Worm (Caenorhabditis elegans) whole organism, L1 larva: Measurements from ENCODE around the gene gsnl-1.

Experiments used
- C16A3.4 ChIP-seq: fragments of 150-350 bp; optimal IDR thresholded peaks from 2 replicates; lab custom pipeline; 2014; ENCODE audit warnings: missing biosample characterization, missing genetic modification characterization
- ceh-8 ChIP-seq: fragments of 200-800 bp; sonication (Bioruptor generic); optimal IDR thresholded peaks from 2 replicates; lab custom pipeline; 2018; ENCODE audit warnings: mild to moderate bottlenecking, missing genetic modification characterization, moderate library complexity, missing compliant biosample characterization
- dsc-1 ChIP-seq: sonication (generic microtip); optimal IDR thresholded peaks from 2 replicates; lab custom pipeline; 2016; ENCODE audit warnings: mild to moderate bottlenecking, missing genetic modification characterization, missing compliant biosample characterization
- efl-1 ChIP-seq, 4 experiments: fragments of 150-350 bp; optimal IDR thresholded peaks in 3 of 4; peaks in 1 of 4; 1 replicate in 1 of 4; 2 replicates in 3 of 4; lab custom pipeline; 2014; ENCODE audit warnings: missing biosample characterization in 2 of 4, missing genetic modification characterization in 2 of 4, missing genetic modification reagents in 2 of 4
- fos-1 ChIP-seq: fragments of 150-350 bp; optimal IDR thresholded peaks from 2 replicates; lab custom pipeline; 2014; ENCODE audit warnings: missing biosample characterization, missing genetic modification characterization
- lin-39 ChIP-seq: fragments of 150-350 bp; optimal IDR thresholded peaks from 2 replicates; lab custom pipeline; 2014; ENCODE audit warnings: missing biosample characterization, missing genetic modification reagents, missing genetic modification characterization
- mep-1 ChIP-seq: fragments of 150-350 bp; optimal IDR thresholded peaks from 2 replicates; lab custom pipeline; 2014; ENCODE audit warnings: missing biosample characterization, missing genetic modification characterization
- nhr-20 ChIP-seq: sonication (generic microtip); optimal IDR thresholded peaks from 2 replicates; lab custom pipeline; 2016; ENCODE audit warnings: mild to moderate bottlenecking, missing genetic modification characterization, missing compliant biosample characterization
- nhr-76 ChIP-seq: sonication (generic microtip); optimal IDR thresholded peaks from 2 replicates; lab custom pipeline; 2017; ENCODE audit warnings: missing biosample characterization, missing genetic modification characterization
- nhr-84 ChIP-seq: sonication (generic microtip); optimal IDR thresholded peaks from 2 replicates; lab custom pipeline; 2017; ENCODE audit warnings: missing biosample characterization, missing genetic modification characterization
- nhr-85 ChIP-seq: sonication (generic microtip); peaks from one replicate; lab custom pipeline; 2016; ENCODE audit warnings: missing genetic modification characterization, inconsistent platforms, missing compliant biosample characterization
- skn-1 ChIP-seq: fragments of 150-350 bp; optimal IDR thresholded peaks from 2 replicates; lab custom pipeline; 2014; ENCODE audit warnings: missing biosample characterization, missing genetic modification characterization
- snu-23 ChIP-seq: sonication (generic microtip); optimal IDR thresholded peaks from 2 replicates; lab custom pipeline; 2016; ENCODE audit warnings: missing genetic modification characterization, missing compliant biosample characterization
- xbp-1 ChIP-seq: sonication (generic microtip); optimal IDR thresholded peaks from 2 replicates; lab custom pipeline; 2016; ENCODE audit warnings: missing genetic modification characterization, missing compliant biosample characterization

gsnl-1 gene

ce11 chrV:9546860-9547269 lies 50.0 kb downstream of the gsnl-1 start, which contains the start of gene his-37 (continued):
- TF ChIP-seq nhr-84 (tag; lab: Kevin White, UChicago): peak; percentile 60
- peak; percentile 96 for TF ChIP-seq ceh-8 (GFP tag; lab: Kevin White, UChicago)
- peak; percentile 99 for TF ChIP-seq nhr-85
- peak; percentile 99 for TF ChIP-seq nhr-20 (tag; lab: Kevin White, UChicago)
- peak; percentile 99 for TF ChIP-seq dsc-1 (tag; lab: Kevin White, UChicago)
- TF ChIP-seq xbp-1 (tag; lab: Kevin White, UChicago): peak; percentile 99
- peak; percentile 99 for TF ChIP-seq mep-1 (tag; lab: Kevin White, UChicago)
- TF ChIP-seq lin-39 (tag; lab: Kevin White, UChicago): peak; percentile 90
- TF ChIP-seq skn-1 (tag; lab: Kevin White, UChicago): peak; percentile 94
- TF ChIP-seq nhr-76 (tag; lab: Kevin White, UChicago): peak; percentile 94
- peak; percentile 99 for TF ChIP-seq C16A3.4 (tag; lab: Kevin White, UChicago)
- TF ChIP-seq snu-23 (GFP tag; lab: Kevin White, UChicago): peak; percentile 99
- TF ChIP-seq efl-1 (optimal IDR thresholded peaks at IDR 0.05; lab: Kevin White, UChicago): peak; percentile 93 to 96
- TF ChIP-seq efl-1 (GFP tag; optimal IDR thresholded peaks at IDR 0.05 in 1 of 2; lab: Kevin White, UChicago): peak; percentile 81 to 99
- peak; percentile 97 for TF ChIP-seq fos-1 (tag; lab: Kevin White, UChicago)
